Fruit fly (Drosophila melanogaster): ENCODE data around the gene sov.
A peak's percentile ranks its signal among the peaks of the same experiment; 100 is the strongest.

sov gene

DNA sequence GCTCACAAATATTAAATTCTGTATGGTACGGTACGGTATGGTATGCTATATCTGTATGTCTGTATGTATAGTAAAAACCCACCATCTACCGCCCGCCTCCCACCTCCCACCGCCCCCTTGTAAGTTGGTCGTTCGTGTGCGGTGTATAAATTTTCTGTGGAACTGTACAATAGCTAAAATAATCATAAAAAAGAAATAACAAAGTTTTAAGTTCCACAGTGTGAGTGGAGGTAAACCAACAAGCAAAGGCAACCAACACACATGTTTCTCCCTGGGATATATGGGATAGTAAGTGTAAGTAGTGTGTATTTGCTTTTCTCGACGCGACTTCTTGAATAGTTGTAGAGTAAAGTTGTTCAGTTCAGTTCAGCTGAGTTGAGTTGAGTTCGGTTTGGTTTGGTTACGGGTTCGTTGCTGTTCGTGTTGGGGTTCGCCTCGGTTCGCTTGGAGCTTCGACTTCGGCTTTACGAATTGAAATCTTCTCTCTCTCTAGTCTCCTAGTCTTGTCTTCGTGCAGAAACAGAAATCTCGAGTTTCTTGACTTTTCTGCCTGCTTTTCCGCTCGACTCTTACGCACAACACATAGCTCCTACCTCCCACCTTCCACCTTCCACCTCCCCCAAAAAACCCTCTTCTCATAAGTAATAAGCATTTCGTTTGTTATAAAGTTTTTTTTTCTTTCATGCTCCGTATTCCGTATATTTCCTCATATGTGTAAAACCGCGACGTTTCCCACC is 49.4 kb upstream of the sov start (continued):
- TF ChIP-seq vnd (GFP tag; IDR thresholded peaks at IDR 0.05; ENCODE audit: partially characterized antibody) = no peak
- TF ChIP-seq grn (GFP tag; optimal IDR thresholded peaks at IDR 0.05) = no peak
- TF ChIP-seq Blimp-1 (GFP tag; optimal IDR thresholded peaks at IDR 0.05) = no peak
- no peak for TF ChIP-seq zen2 (GFP tag; IDR thresholded peaks at IDR 0.05; ENCODE audit: partially characterized antibody)
- no peak for TF ChIP-seq E2f2 (GFP tag; IDR thresholded peaks at IDR 0.05)
- no peak for TF ChIP-seq Asciz (GFP tag; optimal IDR thresholded peaks at IDR 0.05)
- no peak for TF ChIP-seq tup (GFP tag; optimal IDR thresholded peaks at IDR 0.05)
- no peak for TF ChIP-seq Jarid2 (GFP tag; optimal IDR thresholded peaks at IDR 0.05)
- TF ChIP-seq CG31365 (tag; optimal IDR thresholded peaks at IDR 0.05) = no peak
- no peak for TF ChIP-seq gt (GFP tag; IDR thresholded peaks at IDR 0.05)
- TF ChIP-seq CG13287 (GFP tag; IDR thresholded peaks at IDR 0.05; ENCODE audit: partially characterized antibody) = no peak
- no peak for TF ChIP-seq zf30C (GFP tag; optimal IDR thresholded peaks at IDR 0.05)
- no peak for TF ChIP-seq CTCF (GFP tag; optimal IDR thresholded peaks at IDR 0.05)
- no peak for TF ChIP-seq pho (GFP tag; optimal IDR thresholded peaks at IDR 0.05)
- TF ChIP-seq ems (GFP tag; optimal IDR thresholded peaks at IDR 0.05) = no peak
- TF ChIP-seq bbx (GFP tag; IDR thresholded peaks at IDR 0.05; ENCODE audit: partially characterized antibody) = no peak
- no peak for TF ChIP-seq az2 (GFP tag; optimal IDR thresholded peaks at IDR 0.05)
- TF ChIP-seq Rx (GFP tag; IDR thresholded peaks at IDR 0.05) = no peak
- TF ChIP-seq Dfd (GFP tag; optimal IDR thresholded peaks at IDR 0.05) = no peak
- TF ChIP-seq kah (GFP tag; optimal IDR thresholded peaks at IDR 0.05) = no peak
- TF ChIP-seq Hmx (GFP tag; optimal IDR thresholded peaks at IDR 0.05) = no peak
- TF ChIP-seq ap (GFP tag; IDR thresholded peaks at IDR 0.05) = no peak
- TF ChIP-seq sr (GFP tag; IDR thresholded peaks at IDR 0.05) = no peak
- no peak for TF ChIP-seq D19B (GFP tag; optimal IDR thresholded peaks at IDR 0.05)
- TF ChIP-seq CG14667 (GFP tag; IDR thresholded peaks at IDR 0.05) = no peak
- TF ChIP-seq grau (tag; optimal IDR thresholded peaks at IDR 0.05) = peak; percentile 16
- no peak for TF ChIP-seq CG6689 (GFP tag; IDR thresholded peaks at IDR 0.05)
- no peak for TF ChIP-seq HLHmδ (GFP tag; optimal IDR thresholded peaks at IDR 0.05)
- TF ChIP-seq mld (GFP tag; IDR thresholded peaks at IDR 0.05; ENCODE audit: partially characterized antibody) = no peak
- TF ChIP-seq CG14050 (GFP tag; IDR thresholded peaks at IDR 0.05) = no peak
- TF ChIP-seq CG1792 (GFP tag; optimal IDR thresholded peaks at IDR 0.05) = no peak
- no peak for TF ChIP-seq chm (GFP tag; IDR thresholded peaks at IDR 0.05)
- TF ChIP-seq Myb (GFP tag; optimal IDR thresholded peaks at IDR 0.05) = no peak
- no peak for TF ChIP-seq Hr39 (optimal IDR thresholded peaks at IDR 0.05)
- TF ChIP-seq inv (GFP tag; IDR thresholded peaks at IDR 0.05; ENCODE audit: partially characterized antibody) = no peak
- TF ChIP-seq CG32772 (GFP tag; IDR thresholded peaks at IDR 0.05) = no peak
- peak; percentile 36 for TF ChIP-seq sd (tag; optimal IDR thresholded peaks at IDR 0.05)
- TF ChIP-seq CG13894 (tag; optimal IDR thresholded peaks at IDR 0.05) = peak; percentile 52
- no peak for TF ChIP-seq HmgZ (tag; optimal IDR thresholded peaks at IDR 0.05)
- TF ChIP-seq run (tag; optimal IDR thresholded peaks at IDR 0.05) = no peak
- TF ChIP-seq CG18619 (GFP tag; optimal IDR thresholded peaks at IDR 0.05) = no peak
- TF ChIP-seq HmgD (GFP tag; optimal IDR thresholded peaks at IDR 0.05) = no peak
- TF ChIP-seq hb (GFP tag; IDR thresholded peaks at IDR 0.05; ENCODE audit: partially characterized antibody) = no peak
- TF ChIP-seq lmd (GFP tag; IDR thresholded peaks at IDR 0.05) = no peak
- peak; percentile 91 for TF ChIP-seq CG12769 (tag; optimal IDR thresholded peaks at IDR 0.05)
- no peak for TF ChIP-seq ci (GFP tag; IDR thresholded peaks at IDR 0.05)
- no peak for TF ChIP-seq CG6791 (GFP tag; IDR thresholded peaks at IDR 0.05; ENCODE audit: partially characterized antibody)
- no peak for TF ChIP-seq Ssrp (tag; optimal IDR thresholded peaks at IDR 0.05)
- no peak for TF ChIP-seq CG34376 (GFP tag; optimal IDR thresholded peaks at IDR 0.05)
- TF ChIP-seq CG15269 (tag; optimal IDR thresholded peaks at IDR 0.05) = no peak
- TF ChIP-seq CG15011 (GFP tag; optimal IDR thresholded peaks at IDR 0.05) = no peak
